Fruit fly (Drosophila melanogaster) whole organism, adult: ENCODE measurements around the gene CG6574.

Experiments used
- CG1620 ChIP-seq: fragments of 200-800 bp; sonication (Bioruptor generic); optimal IDR thresholded peaks from 2 replicates; lab custom pipeline; 2016; ENCODE audit warnings: missing biosample characterization, missing genetic modification characterization
- Clk ChIP-seq: fragments of 200-800 bp; sonication (Bioruptor generic); optimal IDR thresholded peaks from 2 replicates; lab custom pipeline; 2017; ENCODE audit warnings: missing biosample characterization, missing genetic modification characterization
- Hr96 ChIP-seq: fragments of 200-800 bp; sonication (Bioruptor generic); optimal IDR thresholded peaks from 2 replicates; lab custom pipeline; 2016; ENCODE audit warnings: missing biosample characterization, missing genetic modification characterization
- pad ChIP-seq: fragments of 200-800 bp; sonication (Bioruptor generic); optimal IDR thresholded peaks from 3 replicates; lab custom pipeline; 2017; ENCODE audit warnings: missing biosample characterization, missing genetic modification characterization, mild to moderate bottlenecking, moderate library complexity, missing genetic modification reagents
- toe ChIP-seq: fragments of 200-800 bp; sonication (Bioruptor generic); optimal IDR thresholded peaks from 2 replicates; lab custom pipeline; 2016; ENCODE audit warnings: missing biosample characterization, missing genetic modification characterization

dm6 chr3R:10872820-10873219 lies 10.0 kb upstream of the CG6574 start, which contains the start of gene CG4596:
- TF ChIP-seq Hr96 (no peak), CG1620 (GFP tag; lab: Kevin White, UChicago) (no peak), Clk (GFP tag; lab: Kevin White, UChicago) (no peak), toe (GFP tag; lab: Kevin White, UChicago) (no peak), pad (GFP tag; lab: Kevin White, UChicago) (no peak)
